Worm (Caenorhabditis elegans): ENCODE results near the gene ttr-27.
A peak's percentile ranks its signal among the peaks of the same experiment; 100 is the strongest.

ttr-27 gene

ce11 chrV:12897338-12897737 lies 6.6 kb downstream of the ttr-27 start:
- TF ChIP-seq egl-13 (tag; optimal IDR thresholded peaks at IDR 0.05) (no peak), sup-37 (GFP tag; optimal IDR thresholded peaks at IDR 0.05) (no peak), xbp-1 (tag; optimal IDR thresholded peaks at IDR 0.05) (no peak), pqm-1 (tag; optimal IDR thresholded peaks at IDR 0.05) (no peak), unc-30 (tag; optimal IDR thresholded peaks at IDR 0.05) (no peak)

- TF ChIP-seq rnt-1 (tag; optimal IDR thresholded peaks at IDR 0.05) = peak; percentile 55
- TF ChIP-seq tbx-2 (tag; optimal IDR thresholded peaks at IDR 0.05) = no peak
- no peak for TF ChIP-seq nhr-90 (tag; optimal IDR thresholded peaks at IDR 0.05; ENCODE audit: poor library complexity)
- TF ChIP-seq lin-14 (GFP tag; optimal IDR thresholded peaks at IDR 0.05) = peak; percentile 9
- no peak for TF ChIP-seq dpl-1 (GFP tag; optimal IDR thresholded peaks at IDR 0.05)
- peak; percentile 24 for TF ChIP-seq nhr-71 (tag; optimal IDR thresholded peaks at IDR 0.05)
- no peak for TF ChIP-seq isw-1 (GFP tag; IDR thresholded peaks at IDR 0.05)
- no peak for TF ChIP-seq aha-1 (tag; optimal IDR thresholded peaks at IDR 0.05)
- peak; percentile 20 for TF ChIP-seq dsc-1 (tag; optimal IDR thresholded peaks at IDR 0.05)
Observed at ce11 chrV:12896850-12897249, 7.0 kb downstream of the ttr-27 start.

- TF ChIP-seq fkh-8 (tag; optimal IDR thresholded peaks at IDR 0.05) (no peak), snpc-4 (tag; optimal IDR thresholded peaks at IDR 0.05) (no peak), lsy-2 (tag; optimal IDR thresholded peaks at IDR 0.05) (no peak), blmp-1 (tag; optimal IDR thresholded peaks at IDR 0.05) (no peak), dsc-1 (tag; optimal IDR thresholded peaks at IDR 0.05) (peak; percentile 57), ceh-90 (tag; optimal IDR thresholded peaks at IDR 0.05) (no peak), lin-15B (tag; optimal IDR thresholded peaks at IDR 0.05) (no peak), nhr-20 (tag; optimal IDR thresholded peaks at IDR 0.05) (no peak), tbx-2 (tag; optimal IDR thresholded peaks at IDR 0.05) (no peak)
Observed at ce11 chrV:12895772-12896171, 8.1 kb downstream of the ttr-27 start, which contains the start of gene ttbk-7. Gene ttbk-7, minus strand, starts transcription at chrV:12895872.

ce11 chrV:12885860-12886259 lies 18.0 kb downstream of the ttr-27 start, which contains the start of gene glb-24:
Gene glb-24, minus strand, starts transcription at chrV:12885960.
- TF ChIP-seq fkh-8 (tag; optimal IDR thresholded peaks at IDR 0.05) (no peak), nhr-84 (tag; optimal IDR thresholded peaks at IDR 0.05) (no peak), lin-15B (tag; optimal IDR thresholded peaks at IDR 0.05) (no peak), egl-13 (tag; optimal IDR thresholded peaks at IDR 0.05) (no peak), ama-1 (optimal IDR thresholded peaks at IDR 0.05) (no peak), nhr-237 (tag; optimal IDR thresholded peaks at IDR 0.05) (no peak), nhr-90 (tag; optimal IDR thresholded peaks at IDR 0.05; ENCODE audit: poor library complexity) (no peak), nhr-76 (tag; optimal IDR thresholded peaks at IDR 0.05) (no peak), pag-3 (tag; optimal IDR thresholded peaks at IDR 0.05; ENCODE audit: borderline replicate concordance, insufficient read depth) (no peak), lir-3 (tag; optimal IDR thresholded peaks at IDR 0.05; ENCODE audit: poor library complexity) (no peak), ceh-82 (tag; optimal IDR thresholded peaks at IDR 0.05) (no peak), irx-1 (tag; optimal IDR thresholded peaks at IDR 0.05) (no peak), ceh-88 (GFP tag; IDR thresholded peaks at IDR 0.05) (no peak), C16A3.4 (tag; optimal IDR thresholded peaks at IDR 0.05) (no peak)

ce11 chrV:12882370-12882769 lies 21.5 kb downstream of the ttr-27 start:
- TF ChIP-seq efl-1 (optimal IDR thresholded peaks at IDR 0.05) = no peak
- peak in 1 of 2 experiments; percentile 63 for TF ChIP-seq efl-1 (GFP tag; optimal IDR thresholded peaks at IDR 0.05 in 1 of 2)
- no peak for TF ChIP-seq blmp-1 (tag; optimal IDR thresholded peaks at IDR 0.05)

ce11 chrV:12881396-12881795 lies 22.5 kb downstream of the ttr-27 start:
- no peak for TF ChIP-seq egl-13 (tag; optimal IDR thresholded peaks at IDR 0.05)
- TF ChIP-seq efl-3 (GFP tag; optimal IDR thresholded peaks at IDR 0.05) = no peak
- TF ChIP-seq efl-1 (optimal IDR thresholded peaks at IDR 0.05) = no peak
- peak in 1 of 2 experiments; percentile 85 for TF ChIP-seq efl-1 (GFP tag; optimal IDR thresholded peaks at IDR 0.05 in 1 of 2)

Measured in whole organism, L1 larva.